Worm (Caenorhabditis elegans) whole organism, midembryonic: ENCODE measurements around the gene cytb-5.1.

Experiments used
- T22C8.4 ChIP-seq: fragments of 200-800 bp; sonication (Bioruptor generic); IDR thresholded peaks from 2 replicates; pipeline ENCODE4 v1.3.6; 2022; ENCODE audit warnings: missing genetic modification characterization, missing compliant biosample characterization
- cog-1 ChIP-seq: sonication (generic microtip); optimal IDR thresholded peaks from 2 replicates; lab custom pipeline; 2016; ENCODE audit warnings: missing genetic modification characterization, missing compliant biosample characterization
- flt-1 ChIP-seq: fragments of 200-800 bp; sonication (Bioruptor generic); IDR thresholded peaks from 2 replicates; pipeline ENCODE4 v1.3.6; 2022; ENCODE audit warnings: missing genetic modification characterization, missing compliant biosample characterization
- klf-2 ChIP-seq: fragments of 200-800 bp; sonication (Bioruptor generic); conservative IDR thresholded peaks from 2 replicates; pipeline ENCODE4 v1.3.6; 2022; ENCODE audit warnings: missing genetic modification reagents, missing genetic modification characterization, missing compliant biosample characterization
- med-1 ChIP-seq: sonication (generic microtip); optimal IDR thresholded peaks from 2 replicates; lab custom pipeline; 2017; ENCODE audit warnings: missing genetic modification characterization, mild to moderate bottlenecking, missing compliant biosample characterization, antibody characterized with exemption, missing genetic modification reagents; ENCODE audit not compliant: insufficient read depth
- ref-1 ChIP-seq: fragments of 200-800 bp; sonication (Bioruptor generic); conservative IDR thresholded peaks from 2 replicates; pipeline ENCODE4 v1.3.6; 2022; ENCODE audit warnings: missing genetic modification reagents, missing genetic modification characterization, missing compliant biosample characterization
- ztf-23 ChIP-seq: fragments of 200-800 bp; sonication (Bioruptor generic); IDR thresholded peaks from 2 replicates; pipeline ENCODE4 v1.3.6; 2022; ENCODE audit warnings: missing genetic modification reagents, missing genetic modification characterization, missing compliant biosample characterization
- ztf-29 ChIP-seq: fragments of 200-800 bp; sonication (Bioruptor generic); IDR thresholded peaks from 2 replicates; pipeline ENCODE4 v1.3.6; 2022; ENCODE audit warnings: missing genetic modification reagents, missing genetic modification characterization, missing compliant biosample characterization

DNA sequence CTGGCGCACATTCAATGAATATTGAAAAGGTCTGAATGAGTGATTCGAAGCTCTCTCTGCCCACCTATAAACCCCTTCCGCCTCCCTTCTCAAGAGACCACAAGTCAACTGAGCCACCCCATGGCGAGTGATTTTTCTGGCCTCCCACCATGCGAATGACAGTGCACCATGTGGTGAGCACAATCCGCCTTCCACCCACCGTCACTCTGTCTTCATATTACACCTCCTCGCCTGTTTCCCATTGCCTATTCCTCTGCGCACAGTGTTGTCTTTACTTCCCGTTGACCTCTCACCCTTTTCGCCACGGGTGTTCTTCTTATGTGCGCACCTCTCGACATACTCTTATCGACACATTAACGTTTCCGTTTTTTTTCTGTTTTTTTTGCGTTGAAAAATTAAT lies 25.2 kb downstream of the cytb-5.1 start:
- TF ChIP-seq med-1 (GFP tag; lab: Kevin White, UChicago) = no peak
- TF ChIP-seq flt-1 (GFP tag; lab: Robert Waterston, UW) = no peak
- no peak for TF ChIP-seq ztf-29 (GFP tag; lab: Robert Waterston, UW)
- no peak for TF ChIP-seq ref-1
- TF ChIP-seq cog-1 (tag; lab: Kevin White, UChicago) = no peak
- no peak for TF ChIP-seq klf-2 (GFP tag; lab: Robert Waterston, UW)
- no peak for TF ChIP-seq ztf-23 (GFP tag; lab: Robert Waterston, UW)
- no peak for TF ChIP-seq T22C8.4
